Fruit fly (Drosophila melanogaster) whole organism: ENCODE results near the gene CG31244.

Experiments used
- CG8478 ChIP-seq: fragments of >200 bp; optimal IDR thresholded peaks from 2 replicates; lab custom pipeline; 2018; ENCODE audit warnings: inconsistent platforms
- Dll ChIP-seq: fragments of >200 bp; optimal IDR thresholded peaks from 2 replicates; lab custom pipeline; 2017
- EcR ChIP-seq, 2 experiments: fragments of >200 bp; optimal IDR thresholded peaks; 2 replicates each; lab custom pipeline; 2017; ENCODE audit warnings: missing biosample characterization in 2 of 2, missing genetic modification characterization in 2 of 2, missing genetic modification reagents in 2 of 2
- pan ChIP-seq: fragments of >200 bp; optimal IDR thresholded peaks from 2 replicates; lab custom pipeline; 2017
- psq ChIP-seq: fragments of >200 bp; optimal IDR thresholded peaks from 2 replicates; lab custom pipeline; 2017
- usp ChIP-seq: fragments of >200 bp; optimal IDR thresholded peaks from 2 replicates; lab custom pipeline; 2017; ENCODE audit warnings: missing biosample characterization, missing genetic modification characterization, mixed read lengths

DNA sequence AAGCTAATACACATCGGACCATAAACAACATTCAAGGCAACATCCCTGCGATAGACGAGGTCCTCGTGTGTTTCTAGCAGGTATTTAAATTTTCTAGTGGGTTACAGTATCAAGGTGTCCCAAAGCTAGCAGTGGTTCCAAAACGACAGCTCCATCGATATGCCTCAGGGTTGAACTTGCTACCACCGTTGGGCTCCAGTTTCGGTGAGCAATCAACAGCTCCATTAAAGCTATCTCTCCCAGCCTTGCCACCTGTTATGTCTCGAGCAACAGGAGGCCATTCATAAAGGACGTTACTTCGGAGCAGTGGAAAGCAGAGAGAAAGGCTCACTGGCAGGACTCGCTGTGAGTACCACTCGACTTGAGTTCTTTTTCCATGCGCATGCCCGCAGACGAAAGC lies 8.5 kb upstream of the CG31244 start:
- no peak for TF ChIP-seq EcR (GFP tag; optimal IDR thresholded peaks at IDR 0.05; lab: Kevin White, UChicago)
- no peak for TF ChIP-seq usp
- TF ChIP-seq psq, result no peak
- no peak for TF ChIP-seq CG8478 (lab: Kevin White, UChicago)
- TF ChIP-seq pan (lab: Kevin White, UChicago), result no peak
- TF ChIP-seq Dll, result no peak
